Worm (Caenorhabditis elegans) whole organism, young adult: Measurements from ENCODE around the gene T22E5.6.

Experiments used
- D2030.7 ChIP-seq: fragments of 200-800 bp; sonication (Bioruptor generic); IDR thresholded peaks from 2 replicates; pipeline ENCODE4 v1.3.6; 2022; ENCODE audit warnings: missing genetic modification reagents, missing genetic modification characterization, missing compliant biosample characterization
- F22D6.2 ChIP-seq: sonication (generic microtip); optimal IDR thresholded peaks from 2 replicates; lab custom pipeline; 2016; ENCODE audit warnings: mild to moderate bottlenecking, missing genetic modification characterization, missing compliant biosample characterization
- F33H1.4 ChIP-seq: fragments of 200-800 bp; sonication (Bioruptor generic); IDR thresholded peaks from 2 replicates; pipeline ENCODE4 v1.3.6; 2022; ENCODE audit warnings: missing genetic modification reagents, missing genetic modification characterization, missing compliant biosample characterization
- F52B5.7 ChIP-seq: sonication (generic microtip); optimal IDR thresholded peaks from 2 replicates; lab custom pipeline; 2016; ENCODE audit warnings: mild to moderate bottlenecking, missing genetic modification characterization, missing compliant biosample characterization
- F57A8.1 ChIP-seq: fragments of 200-800 bp; sonication (Bioruptor generic); optimal IDR thresholded peaks from 2 replicates; lab custom pipeline; 2018; ENCODE audit warnings: mild to moderate bottlenecking, missing genetic modification characterization, moderate library complexity, missing compliant biosample characterization
- F57C9.4 ChIP-seq: sonication (generic microtip); optimal IDR thresholded peaks from 2 replicates; lab custom pipeline; 2017; ENCODE audit warnings: mild to moderate bottlenecking, missing genetic modification characterization, missing compliant biosample characterization
- K12H6.12 ChIP-seq: fragments of 200-800 bp; sonication (Bioruptor generic); optimal IDR thresholded peaks from 2 replicates; lab custom pipeline; 2018; ENCODE audit warnings: mild to moderate bottlenecking, missing genetic modification characterization, missing compliant biosample characterization
- Y56A3A.18 ChIP-seq: fragments of 200-800 bp; sonication (Bioruptor generic); IDR thresholded peaks from 2 replicates; pipeline ENCODE4 v1.3.6; 2022; ENCODE audit warnings: missing genetic modification reagents, missing genetic modification characterization, missing compliant biosample characterization
- Y67H2A.10 ChIP-seq: fragments of 200-800 bp; sonication (Bioruptor generic); conservative IDR thresholded peaks from 2 replicates; pipeline ENCODE4 v1.3.6; 2022; ENCODE audit warnings: missing genetic modification reagents, missing genetic modification characterization, missing compliant biosample characterization
- Y79H2A.3 ChIP-seq: fragments of 200-800 bp; sonication (Bioruptor generic); conservative IDR thresholded peaks from 2 replicates; pipeline ENCODE4 v1.3.6; 2022; ENCODE audit warnings: missing genetic modification reagents, missing genetic modification characterization, missing compliant biosample characterization
- ZK185.1 ChIP-seq: sonication (generic microtip); optimal IDR thresholded peaks from 2 replicates; lab custom pipeline; 2016; ENCODE audit warnings: mild to moderate bottlenecking, missing genetic modification characterization, missing compliant biosample characterization; ENCODE audit not compliant: poor library complexity, severe bottlenecking
- akir-1 ChIP-seq: fragments of 200-800 bp; sonication (Bioruptor generic); optimal IDR thresholded peaks from 2 replicates; lab custom pipeline; 2018; ENCODE audit warnings: mild to moderate bottlenecking, missing genetic modification characterization, moderate library complexity, missing compliant biosample characterization
- aptf-3 ChIP-seq: fragments of 200-800 bp; sonication (Bioruptor generic); IDR thresholded peaks from 2 replicates; pipeline ENCODE4 v1.3.6; 2022; ENCODE audit warnings: missing genetic modification characterization, missing compliant biosample characterization
- atf-7 ChIP-seq: sonication (generic microtip); optimal IDR thresholded peaks from 2 replicates; lab custom pipeline; 2017; ENCODE audit warnings: mild to moderate bottlenecking, missing genetic modification characterization, missing compliant biosample characterization
- ceh-100 ChIP-seq: fragments of 200-800 bp; sonication (Bioruptor generic); IDR thresholded peaks from 2 replicates; pipeline ENCODE4 v1.3.6; 2022; ENCODE audit warnings: missing genetic modification reagents, missing genetic modification characterization, missing compliant biosample characterization
- ceh-40 ChIP-seq: fragments of 200-800 bp; sonication (Bioruptor generic); IDR thresholded peaks from 2 replicates; pipeline ENCODE4 v1.3.6; 2022; ENCODE audit warnings: missing genetic modification characterization, missing compliant biosample characterization
- ceh-91 ChIP-seq: fragments of 200-800 bp; sonication (Bioruptor generic); IDR thresholded peaks from 2 replicates; pipeline ENCODE4 v1.3.6; 2022; ENCODE audit warnings: missing genetic modification reagents, missing genetic modification characterization, missing compliant biosample characterization
- chd-7 ChIP-seq: sonication (generic microtip); optimal IDR thresholded peaks from 2 replicates; lab custom pipeline; 2016; ENCODE audit warnings: mild to moderate bottlenecking, missing genetic modification characterization, moderate library complexity, missing compliant biosample characterization
- die-1 ChIP-seq: sonication (generic microtip); optimal IDR thresholded peaks from 2 replicates; lab custom pipeline; 2016; ENCODE audit warnings: missing genotype, mild to moderate bottlenecking, missing genetic modification characterization, missing compliant biosample characterization
- egl-44 ChIP-seq: fragments of 200-800 bp; sonication (Bioruptor generic); IDR thresholded peaks from 2 replicates; pipeline ENCODE4 v1.3.6; 2022; ENCODE audit warnings: missing genetic modification reagents, missing genetic modification characterization, missing compliant biosample characterization
- fkh-3 ChIP-seq: sonication (generic microtip); optimal IDR thresholded peaks from 2 replicates; lab custom pipeline; 2016; ENCODE audit warnings: mild to moderate bottlenecking, missing genetic modification characterization, missing compliant biosample characterization
- hmg-1.2 ChIP-seq: fragments of 200-800 bp; sonication (Bioruptor generic); IDR thresholded peaks from 2 replicates; pipeline ENCODE4 v1.3.6; 2022; ENCODE audit warnings: missing genetic modification reagents, missing genetic modification characterization, missing compliant biosample characterization
- hmg-20 ChIP-seq: fragments of 200-800 bp; sonication (Bioruptor generic); IDR thresholded peaks from 2 replicates; pipeline ENCODE4 v1.3.6; 2022; ENCODE audit warnings: missing genetic modification reagents, missing genetic modification characterization, missing compliant biosample characterization
- lin-26 ChIP-seq: fragments of 200-800 bp; sonication (Bioruptor generic); IDR thresholded peaks from 2 replicates; pipeline ENCODE4 v1.3.6; 2022; ENCODE audit warnings: missing genetic modification reagents, missing genetic modification characterization, missing compliant biosample characterization
- mel-28 ChIP-seq: sonication (generic microtip); optimal IDR thresholded peaks from 2 replicates; lab custom pipeline; 2016; ENCODE audit warnings: borderline replicate concordance, mild to moderate bottlenecking, missing genetic modification characterization, missing compliant biosample characterization
- mxl-1 ChIP-seq: sonication (generic microtip); optimal IDR thresholded peaks from 2 replicates; lab custom pipeline; 2016; ENCODE audit warnings: missing genetic modification characterization, missing compliant biosample characterization
- nfya-2 ChIP-seq: fragments of 200-800 bp; sonication (Bioruptor generic); IDR thresholded peaks from 2 replicates; pipeline ENCODE4 v1.3.6; 2022; ENCODE audit warnings: missing genetic modification reagents, missing genetic modification characterization, missing compliant biosample characterization
- nfyb-1 ChIP-seq: fragments of 200-800 bp; sonication (Bioruptor generic); IDR thresholded peaks from 2 replicates; pipeline ENCODE4 v1.3.6; 2022; ENCODE audit warnings: missing genetic modification reagents, missing genetic modification characterization, missing compliant biosample characterization
- nhr-80 ChIP-seq: sonication (generic microtip); optimal IDR thresholded peaks from 2 replicates; lab custom pipeline; 2016; ENCODE audit warnings: missing genetic modification characterization, missing compliant biosample characterization
- nhr-90 ChIP-seq: sonication (generic microtip); optimal IDR thresholded peaks from 2 replicates; lab custom pipeline; 2016; ENCODE audit warnings: missing genotype, mild to moderate bottlenecking, missing genetic modification characterization, missing compliant biosample characterization
- repo-1 ChIP-seq: sonication (generic microtip); optimal IDR thresholded peaks from 2 replicates; lab custom pipeline; 2017; ENCODE audit warnings: mild to moderate bottlenecking, missing genetic modification characterization, missing compliant biosample characterization
- snpc-4 ChIP-seq, 5 experiments: fragments of 150-350 bp in 1 of 5; sonication (generic microtip) in 4 of 5; optimal IDR thresholded peaks; 2 replicates each; lab custom pipeline; 2014 to 2018; ENCODE audit warnings: missing genetic modification characterization in 5 of 5, missing biosample characterization in 3 of 5, antibody characterized with exemption in 2 of 5, mild to moderate bottlenecking in 2 of 5, missing compliant biosample characterization in 2 of 5, missing genotype in 2 of 5, moderate library complexity in 2 of 5, missing genetic modification reagents in 1 of 5
- somi-1 ChIP-seq: fragments of 200-800 bp; sonication (Bioruptor generic); optimal IDR thresholded peaks from 2 replicates; lab custom pipeline; 2018; ENCODE audit warnings: mild to moderate bottlenecking, missing genetic modification characterization, missing compliant biosample characterization
- sptf-2 ChIP-seq: fragments of 200-800 bp; sonication (Bioruptor generic); optimal IDR thresholded peaks from 2 replicates; lab custom pipeline; 2018; ENCODE audit warnings: mild to moderate bottlenecking, missing genetic modification characterization, missing compliant biosample characterization
- tlf-1 ChIP-seq: fragments of 200-800 bp; sonication (Bioruptor generic); optimal IDR thresholded peaks from 2 replicates; lab custom pipeline; 2018; ENCODE audit warnings: mild to moderate bottlenecking, missing genetic modification characterization, missing compliant biosample characterization
- zfh-2 ChIP-seq: fragments of 200-800 bp; sonication (Bioruptor generic); conservative IDR thresholded peaks from 2 replicates; pipeline ENCODE4 v1.3.6; 2022; ENCODE audit warnings: missing genetic modification reagents, missing genetic modification characterization, missing compliant biosample characterization
- ztf-25 ChIP-seq: fragments of 200-800 bp; sonication (Bioruptor generic); IDR thresholded peaks from 2 replicates; pipeline ENCODE4 v1.3.6; 2022; ENCODE audit warnings: missing genetic modification reagents, missing genetic modification characterization, missing compliant biosample characterization
- ztf-26 ChIP-seq: sonication (generic microtip); optimal IDR thresholded peaks from 2 replicates; lab custom pipeline; 2017; ENCODE audit warnings: missing genetic modification characterization, missing compliant biosample characterization
- ztf-3 ChIP-seq: fragments of 200-800 bp; sonication (Bioruptor generic); optimal IDR thresholded peaks from 2 replicates; lab custom pipeline; 2018; ENCODE audit warnings: mild to moderate bottlenecking, missing genetic modification characterization, missing compliant biosample characterization

T22E5.6 gene

ce11 chrX:6448866-6449400, 32.7 kb upstream of the T22E5.6 start, which contains the start of gene fah-1 (continued):
- TF ChIP-seq die-1 (no peak), ceh-100 (GFP tag; lab: Robert Waterston, UW) (no peak), lin-26 (no peak), sptf-2 (no peak), ceh-40 (GFP tag; lab: Robert Waterston, UW) (no peak), mxl-1 (tag; lab: Kevin White, UChicago) (no peak), atf-7 (tag; lab: Kevin White, UChicago) (peak; percentile 46), D2030.7 (GFP tag; lab: Robert Waterston, UW) (no peak), tlf-1 (GFP tag; lab: Kevin White, UChicago) (no peak), F52B5.7 (tag; lab: Kevin White, UChicago) (no peak), chd-7 (tag; lab: Kevin White, UChicago) (no peak), repo-1 (tag; lab: Kevin White, UChicago) (no peak), fkh-3 (tag; lab: Kevin White, UChicago) (no peak), ceh-91 (no peak), Y56A3A.18 (GFP tag; lab: Robert Waterston, UW) (no peak), nfya-2 (GFP tag; lab: Robert Waterston, UW) (0 out of 2 replicates have a peak, but pooled peaks have one; percentile 50), nhr-90 (tag; lab: Kevin White, UChicago) (no peak), ztf-25 (GFP tag; lab: Robert Waterston, UW) (no peak), F33H1.4 (GFP tag; lab: Robert Waterston, UW) (no peak), somi-1 (GFP tag; lab: Kevin White, UChicago) (peak; percentile 39), snpc-4 (GFP tag; optimal IDR thresholded peaks at IDR 0.05; lab: Kevin White, UChicago) (no peak), snpc-4 (tag; optimal IDR thresholded peaks at IDR 0.05; lab: Kevin White, UChicago) (no peak), akir-1 (GFP tag; lab: Kevin White, UChicago) (no peak), F22D6.2 (no peak), hmg-1.2 (GFP tag; lab: Robert Waterston, UW) (peak; percentile 63), Y67H2A.10 (GFP tag; lab: Robert Waterston, UW) (no peak), ZK185.1 (no peak), Y79H2A.3 (GFP tag; lab: Robert Waterston, UW) (no peak), mel-28 (tag; lab: Kevin White, UChicago) (no peak), F57A8.1 (GFP tag; lab: Kevin White, UChicago) (no peak), hmg-20 (GFP tag; lab: Robert Waterston, UW) (no peak), zfh-2 (GFP tag; lab: Robert Waterston, UW) (no peak), aptf-3 (GFP tag; lab: Robert Waterston, UW) (no peak), nfyb-1 (no peak), ztf-26 (no peak), F57C9.4 (tag; lab: Kevin White, UChicago) (no peak)

- TF ChIP-seq K12H6.12 (tag; lab: Kevin White, UChicago) (no peak), egl-44 (GFP tag; lab: Robert Waterston, UW) (no peak)
Measured at ce11 chrX:6446564-6446963, 30.4 kb upstream of the T22E5.6 start, which contains the start of gene asp-14. Gene asp-14, minus strand, starts transcription at chrX:6446664.

- TF ChIP-seq ztf-26 (no peak), nhr-80 (tag; lab: Kevin White, UChicago) (peak; percentile 23), ceh-100 (GFP tag; lab: Robert Waterston, UW) (no peak), ztf-3 (GFP tag; lab: Kevin White, UChicago) (no peak)
Measured at ce11 chrX:6445239-6445638, 29.0 kb upstream of the T22E5.6 start.
